Worm (Caenorhabditis elegans) whole organism, L1 larva: ENCODE measurements around the gene metl-2.

ENCODE experiments used
- Y116A8C.19 ChIP-seq: sonication (generic microtip); optimal IDR thresholded peaks from 2 replicates; lab custom pipeline; 2016; ENCODE audit warnings: missing compliant biosample characterization, missing genetic modification characterization, borderline replicate concordance
- ceh-63 ChIP-seq: fragments of 200-800 bp; sonication (Bioruptor generic); optimal IDR thresholded peaks from 2 replicates; lab custom pipeline; 2018; ENCODE audit warnings: mild to moderate bottlenecking, missing genetic modification characterization, missing compliant biosample characterization
- ceh-88 ChIP-seq: fragments of 200-800 bp; sonication (Bioruptor generic); IDR thresholded peaks from 2 replicates; pipeline ENCODE4 v1.3.6; 2022; ENCODE audit warnings: missing genetic modification characterization, missing compliant biosample characterization
- efl-1 ChIP-seq, 4 experiments: fragments of 150-350 bp; optimal IDR thresholded peaks in 3 of 4; peaks in 1 of 4; 1 replicate in 1 of 4; 2 replicates in 3 of 4; lab custom pipeline; 2014; ENCODE audit warnings: missing biosample characterization in 2 of 4, missing genetic modification characterization in 2 of 4, missing genetic modification reagents in 2 of 4
- elt-3 ChIP-seq, 6 experiments: fragments of 150-350 bp in 1 of 6; sonication (generic microtip); optimal IDR thresholded peaks; 2 replicates each; lab custom pipeline; 2017 to 2018; ENCODE audit warnings: missing biosample characterization in 6 of 6, missing genetic modification characterization in 6 of 6, inconsistent platforms in 1 of 6
- ets-5 ChIP-seq: fragments of 200-800 bp; sonication (Bioruptor generic); IDR thresholded peaks from 2 replicates; pipeline ENCODE4 v1.3.6; 2022; ENCODE audit warnings: missing genetic modification characterization, missing compliant biosample characterization
- fkh-10 ChIP-seq: sonication (generic microtip); optimal IDR thresholded peaks from 2 replicates; lab custom pipeline; 2017; ENCODE audit warnings: missing biosample characterization, missing genetic modification reagents, missing genetic modification characterization
- lin-14 ChIP-seq: fragments of 200-800 bp; sonication (Bioruptor generic); optimal IDR thresholded peaks from 2 replicates; lab custom pipeline; 2018; ENCODE audit warnings: mild to moderate bottlenecking, missing genetic modification characterization, moderate library complexity, missing compliant biosample characterization
- nhr-11 ChIP-seq: fragments of 150-350 bp; optimal IDR thresholded peaks from 2 replicates; lab custom pipeline; 2014; ENCODE audit warnings: missing biosample characterization, missing genetic modification characterization
- nhr-84 ChIP-seq: sonication (generic microtip); optimal IDR thresholded peaks from 2 replicates; lab custom pipeline; 2017; ENCODE audit warnings: missing biosample characterization, missing genetic modification characterization
- snu-23 ChIP-seq: sonication (generic microtip); optimal IDR thresholded peaks from 2 replicates; lab custom pipeline; 2016; ENCODE audit warnings: missing genetic modification characterization, missing compliant biosample characterization
- ztf-11 ChIP-seq, 2 experiments: sonication (generic microtip); optimal IDR thresholded peaks; 2 replicates each; lab custom pipeline; 2016 to 2017; ENCODE audit warnings: missing genetic modification characterization in 2 of 2, missing biosample characterization in 1 of 2, missing compliant biosample characterization in 1 of 2

metl-2 gene

DNA sequence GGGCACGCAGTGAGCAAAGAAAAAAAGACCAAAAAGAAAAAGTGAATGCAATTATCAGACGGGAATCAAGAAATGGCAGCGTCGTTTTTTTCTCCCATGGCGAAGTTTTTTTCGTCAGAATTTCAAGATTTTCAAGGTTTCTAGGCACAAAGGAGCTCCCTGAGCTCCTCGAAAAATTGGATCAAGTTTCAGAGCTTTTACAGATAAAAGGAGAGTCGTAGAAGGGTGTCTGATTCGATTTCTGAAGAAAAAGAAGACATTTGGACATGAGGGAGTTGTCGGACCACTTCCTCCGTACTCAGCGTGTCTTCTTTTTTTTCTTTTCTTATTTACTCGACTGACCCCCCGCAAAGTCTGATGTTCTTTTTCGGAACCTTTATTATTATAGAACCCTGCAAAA, 46.0 kb downstream of the metl-2 start:
- TF ChIP-seq nhr-84 (tag; lab: Kevin White, UChicago): no peak
- peak; percentile 35 for TF ChIP-seq lin-14 (GFP tag; lab: Kevin White, UChicago)
- no peak for TF ChIP-seq efl-1 (optimal IDR thresholded peaks at IDR 0.05; lab: Kevin White, UChicago)
- peak in 1 of 2 experiments; percentile 53 for TF ChIP-seq efl-1 (GFP tag; optimal IDR thresholded peaks at IDR 0.05 in 1 of 2; lab: Kevin White, UChicago)
- TF ChIP-seq elt-3 (tag; optimal IDR thresholded peaks at IDR 0.05; lab: Kevin White, UChicago): no peak

DNA sequence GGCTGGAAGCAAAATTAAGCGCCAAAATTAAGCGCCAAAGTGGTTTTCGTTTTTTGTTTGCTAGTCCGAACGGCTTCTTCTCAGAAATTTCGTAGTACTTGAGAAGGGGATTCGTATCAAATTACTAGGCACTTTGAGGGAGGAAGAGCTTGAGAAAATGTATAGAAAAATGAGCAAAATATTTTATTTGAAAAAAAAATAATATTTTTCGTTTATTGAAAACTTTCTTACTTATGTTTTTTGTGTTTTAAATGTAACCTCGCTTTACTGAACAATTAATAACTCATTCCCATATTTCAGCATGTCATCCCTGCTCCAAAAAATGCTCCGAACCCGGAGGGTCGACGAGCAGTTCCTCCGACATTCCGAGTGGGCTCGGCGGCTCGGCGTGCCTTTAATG, 49.2 kb downstream of the metl-2 start, which contains the start of gene Y53F4B.12:
Y53F4B.12 (plus strand) TSS at position 301 of the 400 bp plus-strand sequence.
- TF ChIP-seq Y116A8C.19 (tag; lab: Kevin White, UChicago): no peak
- TF ChIP-seq snu-23 (GFP tag; lab: Kevin White, UChicago): no peak
- no peak for TF ChIP-seq fkh-10 (GFP tag; lab: Kevin White, UChicago)
- TF ChIP-seq ceh-88: no peak
- TF ChIP-seq nhr-11 (tag; lab: Kevin White, UChicago): no peak
- TF ChIP-seq ceh-63 (GFP tag; lab: Kevin White, UChicago): no peak
- TF ChIP-seq ets-5: no peak
- TF ChIP-seq ztf-11 (tag; optimal IDR thresholded peaks at IDR 0.05; lab: Kevin White, UChicago): no peak
